Fruit fly (Drosophila melanogaster): ENCODE results near the gene Naa30B.

The Naa30B gene

dm6 chr3L:1431489-1432053, 40.3 kb downstream of the Naa30B start (continued):
- no peak for TF ChIP-seq Eip74EF (GFP tag; optimal IDR thresholded peaks at IDR 0.05)
- no peak for TF ChIP-seq CG7372 (GFP tag; IDR thresholded peaks at IDR 0.05)
- no peak for TF ChIP-seq Ets97D (GFP tag; optimal IDR thresholded peaks at IDR 0.05)
- TF ChIP-seq CG17912 (GFP tag; optimal IDR thresholded peaks at IDR 0.05), result no peak
- TF ChIP-seq CG6689 (GFP tag; IDR thresholded peaks at IDR 0.05), result no peak
- no peak for TF ChIP-seq CG10431 (GFP tag; optimal IDR thresholded peaks at IDR 0.05)
- peak; percentile 69 for TF ChIP-seq CG4404 (GFP tag; IDR thresholded peaks at IDR 0.05)
- peak; percentile 49 for TF ChIP-seq HLHmδ (GFP tag; optimal IDR thresholded peaks at IDR 0.05)
- TF ChIP-seq her (GFP tag; optimal IDR thresholded peaks at IDR 0.05), result no peak
- TF ChIP-seq Ravus (GFP tag; IDR thresholded peaks at IDR 0.05), result no peak
- no peak for TF ChIP-seq ap (GFP tag; IDR thresholded peaks at IDR 0.05)
- peak; percentile 31 for TF ChIP-seq CG18262 (tag; optimal IDR thresholded peaks at IDR 0.05)
- no peak for TF ChIP-seq CrebB (tag; optimal IDR thresholded peaks at IDR 0.05)
- no peak for TF ChIP-seq CG12659 (GFP tag; optimal IDR thresholded peaks at IDR 0.05)
- no peak for TF ChIP-seq CG34422 (GFP tag; IDR thresholded peaks at IDR 0.05)
- peak in 1 of 2 experiments; percentile 63 for TF ChIP-seq tll (GFP tag; optimal IDR thresholded peaks at IDR 0.05)
- TF ChIP-seq CG11456 (GFP tag; IDR thresholded peaks at IDR 0.05), result no peak
- TF ChIP-seq prd (optimal IDR thresholded peaks at IDR 0.05), result no peak
- peak; percentile 34; the same call in 1 of the 3 replicates for TF ChIP-seq prd (GFP tag; IDR thresholded peaks at IDR 0.05)
- TF ChIP-seq CG7556 (GFP tag; optimal IDR thresholded peaks at IDR 0.05), result no peak
- TF ChIP-seq NFAT (GFP tag; IDR thresholded peaks at IDR 0.05), result 0 out of 2 replicates have a peak, but pooled peaks have one; percentile 8
- TF ChIP-seq pb (GFP tag; optimal IDR thresholded peaks at IDR 0.05), result no peak
- TF ChIP-seq ash1 (GFP tag; optimal IDR thresholded peaks at IDR 0.05), result no peak
- no peak for TF ChIP-seq Mrtf (GFP tag; IDR thresholded peaks at IDR 0.05)
- peak; percentile 16 for TF ChIP-seq sens (GFP tag)
- TF ChIP-seq abd-A (tag; optimal IDR thresholded peaks at IDR 0.05), result no peak
- TF ChIP-seq CG7963 (GFP tag; IDR thresholded peaks at IDR 0.05; ENCODE audit: partially characterized antibody), result no peak
- no peak for TF ChIP-seq Myb (GFP tag; optimal IDR thresholded peaks at IDR 0.05)
- TF ChIP-seq corto (GFP tag; optimal IDR thresholded peaks at IDR 0.05), result no peak

- TF ChIP-seq CG5180 (GFP tag; optimal IDR thresholded peaks at IDR 0.05), result no peak
- TF ChIP-seq CG2712 (tag; optimal IDR thresholded peaks at IDR 0.05), result peak; percentile 49
- TF ChIP-seq CG12942 (GFP tag; optimal IDR thresholded peaks at IDR 0.05), result no peak
- no peak for TF ChIP-seq dmrt99B (tag; optimal IDR thresholded peaks at IDR 0.05)
- no peak for TF ChIP-seq B-H1 (GFP tag; IDR thresholded peaks at IDR 0.05)
- TF ChIP-seq Adf1 (GFP tag; IDR thresholded peaks at IDR 0.05), result no peak
- TF ChIP-seq CG14860 (GFP tag; IDR thresholded peaks at IDR 0.05; ENCODE audit: partially characterized antibody), result no peak
- TF ChIP-seq NfI (GFP tag; optimal IDR thresholded peaks at IDR 0.05), result no peak
- TF ChIP-seq CG12071 (GFP tag; optimal IDR thresholded peaks at IDR 0.05), result no peak
- peak; percentile 56; the same call in 1 of the 2 replicates for TF ChIP-seq ara (GFP tag; IDR thresholded peaks at IDR 0.05)
- TF ChIP-seq Gsc (GFP tag; IDR thresholded peaks at IDR 0.05), result no peak
- TF ChIP-seq sens (GFP tag), result peak; percentile 94
- no peak for TF ChIP-seq fd102C (GFP tag; optimal IDR thresholded peaks at IDR 0.05)
- peak; percentile 21 for TF ChIP-seq gem (tag; optimal IDR thresholded peaks at IDR 0.05)
- no peak for TF ChIP-seq Lhr (GFP tag; optimal IDR thresholded peaks at IDR 0.05)
- peak; percentile 19 for TF ChIP-seq CG1603 (tag; optimal IDR thresholded peaks at IDR 0.05)
- peak; percentile 27 for TF ChIP-seq CG10267 (tag; optimal IDR thresholded peaks at IDR 0.05)
- no peak for TF ChIP-seq pros (GFP tag; optimal IDR thresholded peaks at IDR 0.05)
- no peak for TF ChIP-seq wdn (GFP tag; IDR thresholded peaks at IDR 0.05)
- TF ChIP-seq CG8478 (optimal IDR thresholded peaks at IDR 0.05), result no peak
- TF ChIP-seq CG17359 (tag; optimal IDR thresholded peaks at IDR 0.05), result no peak
- TF ChIP-seq ci (GFP tag; IDR thresholded peaks at IDR 0.05), result 0 out of 3 replicates have a peak, but pooled peaks have one; percentile 40
- 0 out of 2 replicates have a peak, but pooled peaks have one; percentile 13 for TF ChIP-seq CG11696 (GFP tag; IDR thresholded peaks at IDR 0.05)
- no peak for TF ChIP-seq gsb-n (tag; optimal IDR thresholded peaks at IDR 0.05)
- no peak for TF ChIP-seq CG12659 (GFP tag; optimal IDR thresholded peaks at IDR 0.05)
Measured at dm6 chr3L:1424488-1424887, 47.4 kb downstream of the Naa30B start.

All from whole organism, embryonic.